Worm (Caenorhabditis elegans) whole organism, early embryonic: Measurements from ENCODE around the gene C16C10.9.

Experiments used
- B0310.2 ChIP-seq: sonication (generic microtip); optimal IDR thresholded peaks from 2 replicates; lab custom pipeline; 2016; ENCODE audit warnings: mild to moderate bottlenecking, missing genetic modification characterization, missing compliant biosample characterization
- F13C5.2 ChIP-seq: sonication (generic microtip); optimal IDR thresholded peaks from 2 replicates; lab custom pipeline; 2017; ENCODE audit warnings: mild to moderate bottlenecking, missing genetic modification characterization, inconsistent platforms, missing compliant biosample characterization
- aly-1 ChIP-seq: sonication (generic microtip); optimal IDR thresholded peaks from 2 replicates; lab custom pipeline; 2016; ENCODE audit warnings: missing genetic modification characterization, missing compliant biosample characterization
- ama-1 ChIP-seq: fragments of 150-350 bp; optimal IDR thresholded peaks from 2 replicates; lab custom pipeline; 2014
- ceh-13 ChIP-seq: fragments of 200-800 bp; sonication (Bioruptor generic); optimal IDR thresholded peaks from 2 replicates; lab custom pipeline; 2018; ENCODE audit warnings: mild to moderate bottlenecking, missing genetic modification characterization, missing compliant biosample characterization
- ceh-36 ChIP-seq: sonication (generic microtip); optimal IDR thresholded peaks from 2 replicates; lab custom pipeline; 2016; ENCODE audit warnings: missing genetic modification characterization, inconsistent platforms, missing compliant biosample characterization
- ets-7 ChIP-seq: sonication (generic microtip); optimal IDR thresholded peaks from 2 replicates; lab custom pipeline; 2016; ENCODE audit warnings: missing genotype, missing genetic modification characterization, missing compliant biosample characterization
- flt-1 ChIP-seq: fragments of 200-800 bp; sonication (Bioruptor generic); IDR thresholded peaks from 2 replicates; pipeline ENCODE4 v1.3.6; 2022; ENCODE audit warnings: missing genetic modification characterization, missing compliant biosample characterization
- hmbx-1 ChIP-seq: sonication (generic microtip); optimal IDR thresholded peaks from 2 replicates; lab custom pipeline; 2016; ENCODE audit warnings: mild to moderate bottlenecking, missing genetic modification characterization, missing compliant biosample characterization
- hmg-4 ChIP-seq: fragments of 200-800 bp; sonication (Bioruptor generic); optimal IDR thresholded peaks from 2 replicates; lab custom pipeline; 2018; ENCODE audit warnings: mild to moderate bottlenecking, missing genetic modification characterization, missing compliant biosample characterization
- hnd-1 ChIP-seq: sonication (generic microtip); optimal IDR thresholded peaks from 2 replicates; lab custom pipeline; 2016; ENCODE audit warnings: missing genetic modification characterization, missing compliant biosample characterization
- pes-1 ChIP-seq: fragments of 200-800 bp; sonication (Bioruptor generic); IDR thresholded peaks from 2 replicates; pipeline ENCODE4 v1.3.6; 2022; ENCODE audit warnings: missing genetic modification reagents, missing genetic modification characterization, missing compliant biosample characterization
- scrt-1 ChIP-seq: fragments of 200-800 bp; sonication (Bioruptor generic); IDR thresholded peaks from 2 replicates; pipeline ENCODE4 v1.3.6; 2022; ENCODE audit warnings: missing genetic modification characterization, missing compliant biosample characterization
- sea-1 ChIP-seq: fragments of 200-800 bp; sonication (Bioruptor generic); conservative IDR thresholded peaks from 2 replicates; pipeline ENCODE4 v1.3.6; 2022; ENCODE audit warnings: missing genetic modification characterization, missing compliant biosample characterization
- tbx-11 ChIP-seq: fragments of 200-800 bp; sonication (Bioruptor generic); IDR thresholded peaks from 2 replicates; pipeline ENCODE4 v1.3.6; 2022; ENCODE audit warnings: missing genetic modification characterization, missing compliant biosample characterization
- tbx-37 ChIP-seq: fragments of 200-800 bp; sonication (Bioruptor generic); conservative IDR thresholded peaks from 2 replicates; pipeline ENCODE4 v1.3.6; 2022; ENCODE audit warnings: missing genetic modification reagents, missing genetic modification characterization, missing compliant biosample characterization
- tra-4 ChIP-seq: sonication (generic microtip); optimal IDR thresholded peaks from 2 replicates; lab custom pipeline; 2017; ENCODE audit warnings: missing genetic modification characterization, missing compliant biosample characterization

The C16C10.9 gene

ce11 chrIII:4143170-4143569 lies 14.0 kb downstream of the C16C10.9 start:
- no peak for TF ChIP-seq sea-1 (GFP tag; lab: Robert Waterston, UW)
- TF ChIP-seq pes-1 (GFP tag; lab: Robert Waterston, UW), result no peak
- no peak for TF ChIP-seq ceh-36
- no peak for TF ChIP-seq ets-7 (tag; lab: Kevin White, UChicago)
- no peak for TF ChIP-seq tra-4
- TF ChIP-seq scrt-1 (GFP tag; lab: Robert Waterston, UW), result no peak
- no peak for TF ChIP-seq hnd-1
- TF ChIP-seq F13C5.2, result no peak

ce11 chrIII:4137180-4137579 lies 20.0 kb downstream of the C16C10.9 start:
- no peak for TF ChIP-seq B0310.2 (tag; lab: Kevin White, UChicago)
- no peak for TF ChIP-seq pes-1 (GFP tag; lab: Robert Waterston, UW)
- TF ChIP-seq hnd-1, result no peak
- no peak for TF ChIP-seq F13C5.2
- no peak for TF ChIP-seq ets-7 (tag; lab: Kevin White, UChicago)
- TF ChIP-seq scrt-1 (GFP tag; lab: Robert Waterston, UW), result no peak
- no peak for TF ChIP-seq sea-1 (GFP tag; lab: Robert Waterston, UW)
- TF ChIP-seq ceh-36, result no peak
- TF ChIP-seq aly-1 (tag; lab: Kevin White, UChicago), result no peak
- no peak for TF ChIP-seq ama-1 (lab: Kevin White, UChicago)
- no peak for TF ChIP-seq flt-1 (GFP tag; lab: Robert Waterston, UW)
- TF ChIP-seq tbx-11 (GFP tag; lab: Robert Waterston, UW), result no peak
- TF ChIP-seq ceh-13 (GFP tag; lab: Kevin White, UChicago), result no peak
- no peak for TF ChIP-seq tra-4
- TF ChIP-seq hmg-4 (GFP tag; lab: Kevin White, UChicago), result no peak

ce11 chrIII:4134059-4134458 lies 23.1 kb downstream of the C16C10.9 start:
- TF ChIP-seq flt-1 (GFP tag; lab: Robert Waterston, UW), result no peak
- TF ChIP-seq tra-4, result no peak
- no peak for TF ChIP-seq sea-1 (GFP tag; lab: Robert Waterston, UW)
- no peak for TF ChIP-seq hmg-4 (GFP tag; lab: Kevin White, UChicago)
- TF ChIP-seq aly-1 (tag; lab: Kevin White, UChicago), result no peak
- TF ChIP-seq ets-7 (tag; lab: Kevin White, UChicago), result no peak
- no peak for TF ChIP-seq ama-1 (lab: Kevin White, UChicago)
- TF ChIP-seq ceh-13 (GFP tag; lab: Kevin White, UChicago), result no peak
- no peak for TF ChIP-seq ceh-36
- TF ChIP-seq B0310.2 (tag; lab: Kevin White, UChicago), result no peak
- no peak for TF ChIP-seq F13C5.2
- TF ChIP-seq hmbx-1 (tag; lab: Kevin White, UChicago), result no peak
- no peak for TF ChIP-seq scrt-1 (GFP tag; lab: Robert Waterston, UW)
- TF ChIP-seq tbx-37 (GFP tag; lab: Robert Waterston, UW), result no peak
- no peak for TF ChIP-seq pes-1 (GFP tag; lab: Robert Waterston, UW)
- no peak for TF ChIP-seq hnd-1
- TF ChIP-seq tbx-11 (GFP tag; lab: Robert Waterston, UW), result no peak

- TF ChIP-seq hmbx-1 (tag; lab: Kevin White, UChicago), result no peak
- TF ChIP-seq tbx-11 (GFP tag; lab: Robert Waterston, UW), result no peak
- no peak for TF ChIP-seq sea-1 (GFP tag; lab: Robert Waterston, UW)
- no peak for TF ChIP-seq aly-1 (tag; lab: Kevin White, UChicago)
- no peak for TF ChIP-seq pes-1 (GFP tag; lab: Robert Waterston, UW)
- no peak for TF ChIP-seq hnd-1
- no peak for TF ChIP-seq B0310.2 (tag; lab: Kevin White, UChicago)
- no peak for TF ChIP-seq ceh-36
- no peak for TF ChIP-seq hmg-4 (GFP tag; lab: Kevin White, UChicago)
Observed at ce11 chrIII:4131814-4132555, 25.2 kb downstream of the C16C10.9 start.

- TF ChIP-seq ama-1 (lab: Kevin White, UChicago) (no peak), hmg-4 (GFP tag; lab: Kevin White, UChicago) (no peak), ceh-36 (no peak), pes-1 (GFP tag; lab: Robert Waterston, UW) (no peak), tbx-11 (GFP tag; lab: Robert Waterston, UW) (no peak), scrt-1 (GFP tag; lab: Robert Waterston, UW) (no peak), B0310.2 (tag; lab: Kevin White, UChicago) (no peak)
Observed at ce11 chrIII:4123900-4124299, 33.3 kb downstream of the C16C10.9 start.

- TF ChIP-seq tbx-11 (GFP tag; lab: Robert Waterston, UW) (no peak), ama-1 (lab: Kevin White, UChicago) (no peak), hmg-4 (GFP tag; lab: Kevin White, UChicago) (no peak)
Observed at ce11 chrIII:4123277-4123676, 33.9 kb downstream of the C16C10.9 start.

ce11 chrIII:4120386-4120785 lies 36.8 kb downstream of the C16C10.9 start:
- no peak for TF ChIP-seq ama-1 (lab: Kevin White, UChicago)
- no peak for TF ChIP-seq F13C5.2
- TF ChIP-seq pes-1 (GFP tag; lab: Robert Waterston, UW), result no peak
- no peak for TF ChIP-seq ets-7 (tag; lab: Kevin White, UChicago)
- TF ChIP-seq tbx-37 (GFP tag; lab: Robert Waterston, UW), result no peak
- no peak for TF ChIP-seq tbx-11 (GFP tag; lab: Robert Waterston, UW)

ce11 chrIII:4119736-4120135 lies 37.5 kb downstream of the C16C10.9 start:
- TF ChIP-seq scrt-1 (GFP tag; lab: Robert Waterston, UW) (no peak), ceh-36 (no peak), ets-7 (tag; lab: Kevin White, UChicago) (no peak), flt-1 (GFP tag; lab: Robert Waterston, UW) (no peak), tbx-37 (GFP tag; lab: Robert Waterston, UW) (no peak), aly-1 (tag; lab: Kevin White, UChicago) (no peak), tbx-11 (GFP tag; lab: Robert Waterston, UW) (no peak), pes-1 (GFP tag; lab: Robert Waterston, UW) (no peak), F13C5.2 (no peak), sea-1 (GFP tag; lab: Robert Waterston, UW) (no peak), hnd-1 (no peak)
